Worm (Caenorhabditis elegans) whole organism, L1 larva: Measurements from ENCODE around the gene atat-2.

Experiments used
- C16A3.4 ChIP-seq: fragments of 150-350 bp; optimal IDR thresholded peaks from 2 replicates; lab custom pipeline; 2014; ENCODE audit warnings: missing biosample characterization, missing genetic modification characterization
- C34B4.2 ChIP-seq: sonication (generic microtip); optimal IDR thresholded peaks from 2 replicates; lab custom pipeline; 2017; ENCODE audit warnings: mild to moderate bottlenecking, missing genetic modification characterization, missing compliant biosample characterization
- F16B12.6 ChIP-seq: fragments of 150-350 bp; optimal IDR thresholded peaks from 2 replicates; lab custom pipeline; 2014; ENCODE audit warnings: missing biosample characterization, missing genetic modification characterization
- Y116A8C.19 ChIP-seq: sonication (generic microtip); optimal IDR thresholded peaks from 2 replicates; lab custom pipeline; 2016; ENCODE audit warnings: missing compliant biosample characterization, missing genetic modification characterization, borderline replicate concordance
- aha-1 ChIP-seq: fragments of 150-350 bp; optimal IDR thresholded peaks from 2 replicates; lab custom pipeline; 2014; ENCODE audit warnings: missing biosample characterization, missing genetic modification characterization
- alr-1 ChIP-seq: fragments of 200-800 bp; sonication (Bioruptor generic); optimal IDR thresholded peaks from 2 replicates; lab custom pipeline; 2018; ENCODE audit warnings: borderline replicate concordance, mild to moderate bottlenecking, missing genetic modification characterization, missing compliant biosample characterization
- aly-2 ChIP-seq: fragments of 150-350 bp; optimal IDR thresholded peaks from 2 replicates; lab custom pipeline; 2014; ENCODE audit warnings: missing biosample characterization, missing genetic modification characterization
- ceh-63 ChIP-seq: fragments of 200-800 bp; sonication (Bioruptor generic); optimal IDR thresholded peaks from 2 replicates; lab custom pipeline; 2018; ENCODE audit warnings: mild to moderate bottlenecking, missing genetic modification characterization, missing compliant biosample characterization
- ceh-8 ChIP-seq: fragments of 200-800 bp; sonication (Bioruptor generic); optimal IDR thresholded peaks from 2 replicates; lab custom pipeline; 2018; ENCODE audit warnings: mild to moderate bottlenecking, missing genetic modification characterization, moderate library complexity, missing compliant biosample characterization
- ceh-90 ChIP-seq: sonication (generic microtip); optimal IDR thresholded peaks from 2 replicates; lab custom pipeline; 2016; ENCODE audit warnings: missing genetic modification characterization, missing compliant biosample characterization
- ces-1 ChIP-seq: fragments of 150-350 bp; optimal IDR thresholded peaks from 2 replicates; lab custom pipeline; 2014; ENCODE audit warnings: missing biosample characterization, missing genetic modification reagents, missing genetic modification characterization
- dpl-1 ChIP-seq, 3 experiments: fragments of 150-350 bp in 2 of 3; sonication (generic microtip) in 1 of 3; optimal IDR thresholded peaks; 2 replicates each; lab custom pipeline; 2014 to 2017; ENCODE audit warnings: missing biosample characterization in 3 of 3, missing genetic modification characterization in 3 of 3, missing genetic modification reagents in 3 of 3
- efl-1 ChIP-seq, 4 experiments: fragments of 150-350 bp; optimal IDR thresholded peaks in 3 of 4; peaks in 1 of 4; 1 replicate in 1 of 4; 2 replicates in 3 of 4; lab custom pipeline; 2014; ENCODE audit warnings: missing biosample characterization in 2 of 4, missing genetic modification characterization in 2 of 4, missing genetic modification reagents in 2 of 4
- egl-27 ChIP-seq, 2 experiments: fragments of 150-350 bp in 1 of 2; sonication (generic microtip); optimal IDR thresholded peaks; 3 replicates each; lab custom pipeline; 2017 to 2018; ENCODE audit warnings: missing biosample characterization in 2 of 2, missing genetic modification characterization in 2 of 2, missing genetic modification reagents in 2 of 2
- elt-2 ChIP-seq: sonication (generic microtip); optimal IDR thresholded peaks from 2 replicates; lab custom pipeline; 2016; ENCODE audit warnings: missing genetic modification characterization, mild to moderate bottlenecking, inconsistent platforms, missing compliant biosample characterization, missing genetic modification reagents
- fkh-10 ChIP-seq: sonication (generic microtip); optimal IDR thresholded peaks from 2 replicates; lab custom pipeline; 2017; ENCODE audit warnings: missing biosample characterization, missing genetic modification reagents, missing genetic modification characterization
- fkh-4 ChIP-seq: sonication (generic microtip); optimal IDR thresholded peaks from 2 replicates; lab custom pipeline; 2016; ENCODE audit warnings: missing compliant biosample characterization, missing genetic modification characterization, borderline replicate concordance
- fos-1 ChIP-seq: fragments of 150-350 bp; optimal IDR thresholded peaks from 2 replicates; lab custom pipeline; 2014; ENCODE audit warnings: missing biosample characterization, missing genetic modification characterization
- grh-1 ChIP-seq: fragments of 200-800 bp; sonication (Bioruptor generic); IDR thresholded peaks from 2 replicates; pipeline ENCODE4 v1.3.6; 2022; ENCODE audit warnings: missing genetic modification reagents, missing genetic modification characterization, missing compliant biosample characterization
- hlh-17 ChIP-seq: fragments of 200-800 bp; sonication (Bioruptor generic); optimal IDR thresholded peaks from 2 replicates; lab custom pipeline; 2018; ENCODE audit warnings: missing genetic modification characterization, mild to moderate bottlenecking, missing compliant biosample characterization, moderate library complexity, borderline replicate concordance
- hlh-4 ChIP-seq: sonication (generic microtip); optimal IDR thresholded peaks from 2 replicates; lab custom pipeline; 2016; ENCODE audit warnings: mild to moderate bottlenecking, missing genetic modification characterization, missing compliant biosample characterization
- lin-35 ChIP-seq, 2 experiments: fragments of 150-350 bp; optimal IDR thresholded peaks; 2 replicates each; lab custom pipeline; 2014; ENCODE audit warnings: missing biosample characterization in 2 of 2, missing genetic modification characterization in 2 of 2, missing genetic modification reagents in 2 of 2
- lin-39 ChIP-seq: fragments of 150-350 bp; optimal IDR thresholded peaks from 2 replicates; lab custom pipeline; 2014; ENCODE audit warnings: missing biosample characterization, missing genetic modification reagents, missing genetic modification characterization
- lir-3 ChIP-seq: sonication (generic microtip); optimal IDR thresholded peaks from 2 replicates; lab custom pipeline; 2016; ENCODE audit warnings: mild to moderate bottlenecking, missing genetic modification characterization, moderate library complexity, missing compliant biosample characterization; ENCODE audit not compliant: poor library complexity
- lsy-2 ChIP-seq, 2 experiments: fragments of 150-350 bp; optimal IDR thresholded peaks; 2 replicates each; lab custom pipeline; 2014; ENCODE audit warnings: missing biosample characterization in 2 of 2, missing genetic modification characterization in 2 of 2
- mep-1 ChIP-seq: fragments of 150-350 bp; optimal IDR thresholded peaks from 2 replicates; lab custom pipeline; 2014; ENCODE audit warnings: missing biosample characterization, missing genetic modification characterization
- nhr-11 ChIP-seq: fragments of 150-350 bp; optimal IDR thresholded peaks from 2 replicates; lab custom pipeline; 2014; ENCODE audit warnings: missing biosample characterization, missing genetic modification characterization
- nhr-12 ChIP-seq: sonication (generic microtip); optimal IDR thresholded peaks from 2 replicates; lab custom pipeline; 2017; ENCODE audit warnings: missing biosample characterization, missing genetic modification characterization
- nhr-19 ChIP-seq: fragments of 200-800 bp; sonication (Bioruptor generic); conservative IDR thresholded peaks from 2 replicates; pipeline ENCODE4 v1.3.6; 2022; ENCODE audit warnings: missing genetic modification characterization, missing compliant biosample characterization
- nhr-20 ChIP-seq: sonication (generic microtip); optimal IDR thresholded peaks from 2 replicates; lab custom pipeline; 2016; ENCODE audit warnings: mild to moderate bottlenecking, missing genetic modification characterization, missing compliant biosample characterization
- nhr-47 ChIP-seq: sonication (generic microtip); optimal IDR thresholded peaks from 2 replicates; lab custom pipeline; 2016; ENCODE audit warnings: mild to moderate bottlenecking, missing genetic modification characterization, moderate library complexity, missing compliant biosample characterization
- nhr-71 ChIP-seq: sonication (generic microtip); optimal IDR thresholded peaks from 2 replicates; lab custom pipeline; 2016; ENCODE audit warnings: mild to moderate bottlenecking, missing genetic modification characterization, moderate library complexity, missing compliant biosample characterization
- nhr-76 ChIP-seq: sonication (generic microtip); optimal IDR thresholded peaks from 2 replicates; lab custom pipeline; 2017; ENCODE audit warnings: missing biosample characterization, missing genetic modification characterization
- nhr-77 ChIP-seq: fragments of 150-350 bp; optimal IDR thresholded peaks from 2 replicates; lab custom pipeline; 2014; ENCODE audit warnings: missing biosample characterization, missing genetic modification characterization
- nhr-85 ChIP-seq: sonication (generic microtip); peaks from one replicate; lab custom pipeline; 2016; ENCODE audit warnings: missing genetic modification characterization, inconsistent platforms, missing compliant biosample characterization
- nhr-90 ChIP-seq: sonication (generic microtip); optimal IDR thresholded peaks from 2 replicates; lab custom pipeline; 2016; ENCODE audit warnings: mild to moderate bottlenecking, missing genetic modification characterization, missing compliant biosample characterization; ENCODE audit not compliant: poor library complexity
- pax-3 ChIP-seq: fragments of 200-800 bp; sonication (Bioruptor generic); optimal IDR thresholded peaks from 2 replicates; lab custom pipeline; 2018; ENCODE audit warnings: mild to moderate bottlenecking, missing genetic modification characterization, moderate library complexity, missing compliant biosample characterization
- pqm-1 ChIP-seq: sonication (generic microtip); optimal IDR thresholded peaks from 3 replicates; lab custom pipeline; 2017; ENCODE audit warnings: missing biosample characterization, missing genetic modification characterization
- skn-1 ChIP-seq: fragments of 150-350 bp; optimal IDR thresholded peaks from 2 replicates; lab custom pipeline; 2014; ENCODE audit warnings: missing biosample characterization, missing genetic modification characterization
- sptf-1 ChIP-seq: fragments of 150-350 bp; optimal IDR thresholded peaks from 2 replicates; lab custom pipeline; 2014; ENCODE audit warnings: missing biosample characterization, missing genetic modification characterization
- swsn-7 ChIP-seq: sonication (generic microtip); optimal IDR thresholded peaks from 2 replicates; lab custom pipeline; 2016; ENCODE audit warnings: missing genetic modification characterization, missing compliant biosample characterization
- unc-130 ChIP-seq: fragments of 150-350 bp; optimal IDR thresholded peaks from 2 replicates; lab custom pipeline; 2017; ENCODE audit warnings: missing biosample characterization, missing genetic modification characterization, inconsistent platforms
- unc-62 ChIP-seq: fragments of 150-350 bp; optimal IDR thresholded peaks from 2 replicates; lab custom pipeline; 2014; ENCODE audit warnings: missing biosample characterization, missing genetic modification reagents, missing genetic modification characterization
- unc-86 ChIP-seq: sonication (generic microtip); optimal IDR thresholded peaks from 2 replicates; lab custom pipeline; 2016; ENCODE audit warnings: missing genetic modification characterization, missing compliant biosample characterization
- vab-15 ChIP-seq: sonication (generic microtip); optimal IDR thresholded peaks from 2 replicates; lab custom pipeline; 2017; ENCODE audit warnings: missing genotype, mild to moderate bottlenecking, missing genetic modification characterization, missing compliant biosample characterization
- zag-1 ChIP-seq: fragments of 150-350 bp; optimal IDR thresholded peaks from 2 replicates; lab custom pipeline; 2014; ENCODE audit warnings: missing biosample characterization, missing genetic modification characterization
- zip-4 ChIP-seq: fragments of 200-800 bp; sonication (Bioruptor generic); optimal IDR thresholded peaks from 2 replicates; lab custom pipeline; 2018; ENCODE audit warnings: mild to moderate bottlenecking, missing genetic modification characterization, moderate library complexity, missing compliant biosample characterization
- ztf-4 ChIP-seq: fragments of 150-350 bp; optimal IDR thresholded peaks from 2 replicates; lab custom pipeline; 2014; ENCODE audit warnings: missing biosample characterization, missing genetic modification characterization

Gene atat-2

DNA sequence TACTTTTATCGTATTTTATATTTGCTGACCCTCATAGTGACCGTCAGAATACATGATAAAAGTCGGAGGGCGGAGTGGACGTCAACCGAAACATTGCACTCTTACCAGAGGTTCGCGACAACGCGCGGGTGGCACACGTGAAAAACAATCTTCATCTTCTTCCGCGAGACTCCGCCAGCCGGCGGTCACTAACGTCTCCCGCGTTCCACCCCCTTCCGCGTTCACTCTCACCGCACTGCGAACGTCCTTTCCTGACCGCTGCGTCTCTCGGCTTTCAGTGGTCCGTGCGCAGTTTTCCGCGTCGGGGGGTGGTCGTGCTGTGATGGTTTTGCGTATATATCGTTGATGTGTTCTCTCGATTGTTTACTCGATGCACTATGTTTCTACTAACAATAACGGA, 30.7 kb upstream of the atat-2 start:
- TF ChIP-seq alr-1 (tag; lab: Kevin White, UChicago) (no peak), nhr-85 (tag; lab: Kevin White, UChicago) (peak; percentile 33), efl-1 (optimal IDR thresholded peaks at IDR 0.05; lab: Kevin White, UChicago) (no peak), efl-1 (GFP tag; optimal IDR thresholded peaks at IDR 0.05 in 1 of 2; lab: Kevin White, UChicago) (peak in 1 of 2 experiments; percentile 39), lir-3 (tag; lab: Kevin White, UChicago) (no peak)

DNA sequence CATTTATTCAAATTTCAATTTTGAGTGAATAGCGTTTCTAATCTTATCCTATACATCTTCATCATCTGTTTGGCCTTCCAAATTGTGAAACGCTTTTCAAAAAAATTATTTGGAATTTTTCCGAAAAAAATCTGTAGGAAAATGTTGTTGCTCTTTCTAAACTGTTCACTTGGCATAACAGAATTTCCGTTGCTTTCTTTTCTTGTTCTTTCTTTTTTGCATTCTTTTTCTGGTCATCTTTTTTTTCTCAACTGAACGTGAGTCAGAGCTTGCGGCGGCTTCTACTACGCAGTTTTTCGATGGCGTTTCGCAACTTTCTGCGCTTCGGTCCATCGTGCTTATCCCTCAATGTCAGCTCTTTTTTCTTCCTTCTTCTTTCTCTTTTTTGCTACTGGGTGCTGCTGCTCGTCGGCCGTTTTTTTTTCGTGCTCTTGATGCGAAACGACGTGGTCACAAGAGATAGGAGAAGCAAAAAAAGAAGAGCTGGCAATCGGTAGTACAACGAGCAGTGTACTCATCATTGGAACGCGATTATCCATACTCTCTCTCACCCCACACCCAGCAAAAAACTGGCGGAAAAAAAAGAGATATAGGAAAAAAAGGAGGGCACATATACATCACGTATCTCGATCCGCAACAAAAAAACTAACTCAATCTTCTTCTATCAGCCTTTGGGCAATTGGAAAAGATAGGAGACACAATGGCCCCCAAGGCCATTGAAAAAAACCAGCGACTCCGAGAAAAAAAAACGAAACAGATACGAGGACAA, 29.0 kb upstream of the atat-2 start:
- TF ChIP-seq hlh-17 (no peak), lin-39 (no peak), aly-2 (tag; lab: Kevin White, UChicago) (no peak), C34B4.2 (tag; lab: Kevin White, UChicago) (no peak), sptf-1 (tag; lab: Kevin White, UChicago) (no peak), grh-1 (no peak), lsy-2 (tag; optimal IDR thresholded peaks at IDR 0.05; lab: Kevin White, UChicago) (peak; percentile 30 to 51), pax-3 (tag; lab: Kevin White, UChicago) (no peak), mep-1 (peak; percentile 57), nhr-12 (no peak), ceh-90 (tag; lab: Kevin White, UChicago) (no peak), nhr-71 (tag; lab: Kevin White, UChicago) (peak; percentile 70), elt-2 (tag; lab: Kevin White, UChicago) (no peak), aha-1 (tag; lab: Kevin White, UChicago) (no peak), ces-1 (GFP tag; lab: Kevin White, UChicago) (peak; percentile 10), unc-62 (GFP tag; lab: Kevin White, UChicago) (no peak), Y116A8C.19 (no peak), ceh-8 (GFP tag; lab: Kevin White, UChicago) (no peak), pqm-1 (no peak), C16A3.4 (tag; lab: Kevin White, UChicago) (no peak), zip-4 (GFP tag; lab: Kevin White, UChicago) (no peak), lin-35 (GFP tag; optimal IDR thresholded peaks at IDR 0.05; lab: Kevin White, UChicago) (peak in 1 of 2 experiments; percentile 20), fkh-10 (GFP tag; lab: Kevin White, UChicago) (peak; percentile 52), efl-1 (optimal IDR thresholded peaks at IDR 0.05; lab: Kevin White, UChicago) (no peak), efl-1 (GFP tag; optimal IDR thresholded peaks at IDR 0.05 in 1 of 2; lab: Kevin White, UChicago) (peak in 1 of 2 experiments; percentile 81), zag-1 (tag; lab: Kevin White, UChicago) (no peak), nhr-20 (tag; lab: Kevin White, UChicago) (no peak), vab-15 (tag; lab: Kevin White, UChicago) (no peak), ztf-4 (tag; lab: Kevin White, UChicago) (no peak), hlh-4 (tag; lab: Kevin White, UChicago) (no peak), nhr-47 (tag; lab: Kevin White, UChicago) (peak; percentile 24), fkh-4 (tag; lab: Kevin White, UChicago) (no peak), dpl-1 (GFP tag; optimal IDR thresholded peaks at IDR 0.05; lab: Kevin White, UChicago) (no peak), nhr-77 (tag; lab: Kevin White, UChicago) (no peak), skn-1 (tag; lab: Kevin White, UChicago) (no peak), nhr-76 (no peak), lir-3 (tag; lab: Kevin White, UChicago) (no peak), swsn-7 (tag; lab: Kevin White, UChicago) (no peak), unc-86 (tag; lab: Kevin White, UChicago) (no peak), fos-1 (tag; lab: Kevin White, UChicago) (no peak), egl-27 (tag; optimal IDR thresholded peaks at IDR 0.05; lab: Kevin White, UChicago) (no peak), ceh-63 (GFP tag; lab: Kevin White, UChicago) (no peak), nhr-85 (tag; lab: Kevin White, UChicago) (peak; percentile 78), nhr-11 (tag; lab: Kevin White, UChicago) (no peak), F16B12.6 (no peak), nhr-19 (peak; percentile 39), nhr-90 (tag; lab: Kevin White, UChicago) (no peak), unc-130 (tag; lab: Kevin White, UChicago) (no peak)
